Worm (Caenorhabditis elegans): Measurements from ENCODE around the gene F59B2.15.

DNA sequence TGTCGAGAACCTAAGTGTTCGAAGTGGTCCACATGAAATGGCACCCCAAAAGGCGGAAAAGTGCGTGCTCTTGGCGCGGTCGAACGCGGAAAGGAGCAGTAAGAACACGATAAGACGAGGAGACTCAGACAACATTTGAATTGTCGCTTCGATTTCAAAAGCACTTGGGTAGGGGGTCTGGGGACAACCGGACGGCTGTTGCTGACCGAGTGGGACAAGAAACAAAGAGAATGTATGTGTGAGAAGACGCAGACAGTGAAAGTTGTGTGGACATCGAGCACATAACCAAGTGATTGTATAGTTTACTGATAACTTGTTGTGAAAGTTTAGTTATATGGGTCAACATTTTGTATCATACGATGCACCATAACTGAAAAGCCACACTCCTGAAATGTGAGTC lies 4.7 kb upstream of the F59B2.15 start:
- TF ChIP-seq madf-8 (GFP tag; conservative IDR thresholded peaks at IDR 0.05), result no peak
- TF ChIP-seq unc-130 (GFP tag; optimal IDR thresholded peaks at IDR 0.05), result no peak
- no peak for TF ChIP-seq sea-2 (GFP tag; IDR thresholded peaks at IDR 0.05)
- TF ChIP-seq unc-62 (GFP tag; optimal IDR thresholded peaks at IDR 0.05), result no peak
- no peak for TF ChIP-seq C17E4.6 (GFP tag; IDR thresholded peaks at IDR 0.05)
- no peak for TF ChIP-seq ama-1 (optimal IDR thresholded peaks at IDR 0.05)
- no peak for TF ChIP-seq ama-1 (GFP tag; optimal IDR thresholded peaks at IDR 0.05)
- TF ChIP-seq rec-8 (tag; optimal IDR thresholded peaks at IDR 0.05), result no peak
- no peak for TF ChIP-seq lsl-1 (GFP tag; optimal IDR thresholded peaks at IDR 0.05)
- no peak for TF ChIP-seq dpff-1 (tag; optimal IDR thresholded peaks at IDR 0.05)
- TF ChIP-seq him-1 (tag; optimal IDR thresholded peaks at IDR 0.05), result no peak
- TF ChIP-seq dpl-1 (GFP tag; optimal IDR thresholded peaks at IDR 0.05), result no peak
- TF ChIP-seq ccch-3 (GFP tag; optimal IDR thresholded peaks at IDR 0.05), result no peak
- no peak for TF ChIP-seq chd-7 (tag; optimal IDR thresholded peaks at IDR 0.05)
- no peak for TF ChIP-seq tbx-9 (tag; optimal IDR thresholded peaks at IDR 0.05; ENCODE audit: borderline replicate concordance)

Data from whole organism, young adult.